Fruit fly (Drosophila melanogaster) whole organism, embryonic: ENCODE measurements around the gene Dic1.

ENCODE experiments used
- ATbp ChIP-seq: fragments of 200-800 bp; sonication (Bioruptor generic); optimal IDR thresholded peaks from 2 replicates; lab custom pipeline; 2017; ENCODE audit warnings: missing biosample characterization, mild to moderate bottlenecking, missing genetic modification characterization, missing genetic modification reagents
- Bteb2 ChIP-seq: fragments of 200-800 bp; sonication (Bioruptor generic); optimal IDR thresholded peaks from 2 replicates; lab custom pipeline; 2016; ENCODE audit warnings: missing biosample characterization, missing genetic modification characterization
- CG10366 ChIP-seq: fragments of 200-800 bp; sonication (Bioruptor generic); IDR thresholded peaks from 2 replicates; pipeline ENCODE4 v1.3.6; 2022; ENCODE audit warnings: missing biosample characterization, missing genetic modification characterization
- CG10431 ChIP-seq: fragments of 200-800 bp; sonication (Bioruptor generic); optimal IDR thresholded peaks from 3 replicates; lab custom pipeline; 2018; ENCODE audit warnings: missing biosample characterization, mild to moderate bottlenecking, missing genetic modification characterization
- CG11247 ChIP-seq: fragments of 200-800 bp; sonication (Bioruptor generic); IDR thresholded peaks from 2 replicates; pipeline ENCODE4 v1.3.6; 2022; ENCODE audit warnings: missing biosample characterization, missing genetic modification characterization
- CG11560 ChIP-seq: fragments of 200-800 bp; sonication (Bioruptor generic); IDR thresholded peaks from 3 replicates; pipeline ENCODE4 v1.3.6; 2022; ENCODE audit warnings: missing biosample characterization, missing genetic modification characterization
- CG14050 ChIP-seq: fragments of 200-800 bp; sonication (Bioruptor generic); IDR thresholded peaks from 3 replicates; pipeline ENCODE4 v1.3.6; 2022; ENCODE audit warnings: missing biosample characterization, missing genetic modification characterization
- CG15601 ChIP-seq: fragments of 200-800 bp; sonication (Bioruptor generic); optimal IDR thresholded peaks from 3 replicates; lab custom pipeline; 2019; ENCODE audit warnings: missing biosample characterization, mild to moderate bottlenecking, missing genetic modification characterization, moderate library complexity
- CG18476 ChIP-seq: fragments of 200-800 bp; sonication (Bioruptor generic); optimal IDR thresholded peaks from 2 replicates; lab custom pipeline; 2016; ENCODE audit warnings: missing biosample characterization, mild to moderate bottlenecking, missing genetic modification characterization
- CG30403 ChIP-seq: fragments of 200-800 bp; sonication (Bioruptor generic); optimal IDR thresholded peaks from 3 replicates; lab custom pipeline; 2016; ENCODE audit warnings: missing biosample characterization, missing genetic modification characterization
- CG30431 ChIP-seq: fragments of 200-800 bp; sonication (Bioruptor generic); optimal IDR thresholded peaks from 2 replicates; lab custom pipeline; 2017; ENCODE audit warnings: missing biosample characterization, missing genetic modification characterization
- CG3995 ChIP-seq: fragments of 200-800 bp; sonication (Bioruptor generic); optimal IDR thresholded peaks from 3 replicates; lab custom pipeline; 2016; ENCODE audit warnings: missing biosample characterization, missing genetic modification characterization
- CG4360 ChIP-seq: fragments of 200-800 bp; sonication (Bioruptor generic); IDR thresholded peaks from 2 replicates; pipeline ENCODE4 v1.3.6; 2022; ENCODE audit warnings: missing biosample characterization, missing genetic modification characterization
- CG43689 ChIP-seq: fragments of 200-800 bp; sonication (Bioruptor generic); IDR thresholded peaks from 2 replicates; pipeline ENCODE4 v1.3.6; 2022; ENCODE audit warnings: missing biosample characterization, missing genetic modification characterization
- CG6765 ChIP-seq: fragments of 200-800 bp; sonication (Bioruptor generic); optimal IDR thresholded peaks from 3 replicates; lab custom pipeline; 2017; ENCODE audit warnings: missing biosample characterization, mild to moderate bottlenecking, missing genetic modification characterization
- CG6791 ChIP-seq: fragments of 200-800 bp; sonication (Bioruptor generic); IDR thresholded peaks from 3 replicates; pipeline ENCODE4 v1.3.6; 2022; ENCODE audit warnings: missing biosample characterization, missing genetic modification characterization; ENCODE audit not compliant: partially characterized antibody
- CG8388 ChIP-seq: fragments of 200-800 bp; sonication (Bioruptor generic); optimal IDR thresholded peaks from 2 replicates; lab custom pipeline; 2019; ENCODE audit warnings: missing biosample characterization, mild to moderate bottlenecking, missing genetic modification characterization, moderate library complexity
- CG8478 ChIP-seq: fragments of >200 bp; optimal IDR thresholded peaks from 2 replicates; lab custom pipeline; 2018
- CoRest ChIP-seq: fragments of 200-800 bp; sonication (Bioruptor generic); optimal IDR thresholded peaks from 3 replicates; lab custom pipeline; 2018; ENCODE audit warnings: missing biosample characterization, mild to moderate bottlenecking, missing genetic modification characterization, moderate library complexity
- D19B ChIP-seq: fragments of 200-800 bp; sonication (Bioruptor generic); optimal IDR thresholded peaks from 2 replicates; lab custom pipeline; 2017; ENCODE audit warnings: missing biosample characterization, mild to moderate bottlenecking, missing genetic modification characterization
- Dek ChIP-seq: fragments of 200-800 bp; sonication (Bioruptor generic); optimal IDR thresholded peaks from 3 replicates; lab custom pipeline; 2019; ENCODE audit warnings: missing biosample characterization, mild to moderate bottlenecking, missing genetic modification characterization, moderate library complexity
- Dfd ChIP-seq, 2 experiments: fragments of >200 bp; optimal IDR thresholded peaks; 2 replicates each; lab custom pipeline; 2017; ENCODE audit warnings: missing biosample characterization in 2 of 2, missing genetic modification characterization in 2 of 2
- Dll ChIP-seq: fragments of 200-800 bp; sonication (Bioruptor generic); IDR thresholded peaks from 4 replicates; pipeline ENCODE4 v1.3.6; 2022; ENCODE audit warnings: missing biosample characterization, missing genetic modification characterization; ENCODE audit not compliant: partially characterized antibody
- HmgZ ChIP-seq: fragments of 200-800 bp; sonication (Bioruptor generic); optimal IDR thresholded peaks from 2 replicates; lab custom pipeline; 2018; ENCODE audit warnings: missing biosample characterization, mild to moderate bottlenecking, missing genetic modification characterization
- Hr39 ChIP-seq: fragments of >200 bp; optimal IDR thresholded peaks from 2 replicates; lab custom pipeline; 2017
- Meics ChIP-seq: fragments of 200-800 bp; sonication (Bioruptor generic); optimal IDR thresholded peaks from 2 replicates; lab custom pipeline; 2017; ENCODE audit warnings: missing biosample characterization, mild to moderate bottlenecking, missing genetic modification characterization
- Mes4 ChIP-seq: fragments of 200-800 bp; sonication (Bioruptor generic); optimal IDR thresholded peaks from 2 replicates; lab custom pipeline; 2016; ENCODE audit warnings: missing biosample characterization, missing genetic modification characterization
- Side ChIP-seq: fragments of 200-800 bp; sonication (Bioruptor generic); optimal IDR thresholded peaks from 2 replicates; lab custom pipeline; 2016; ENCODE audit warnings: missing biosample characterization, missing genetic modification characterization
- Sry-β ChIP-seq: fragments of 200-800 bp; sonication (Bioruptor generic); optimal IDR thresholded peaks from 2 replicates; lab custom pipeline; 2018; ENCODE audit warnings: missing biosample characterization, mild to moderate bottlenecking, missing genetic modification characterization, moderate library complexity
- Usf ChIP-seq: fragments of 200-800 bp; sonication (Bioruptor generic); optimal IDR thresholded peaks from 2 replicates; lab custom pipeline; 2017; ENCODE audit warnings: missing genotype, missing biosample characterization, missing genetic modification characterization
- abd-A ChIP-seq: fragments of 200-800 bp; sonication (Bioruptor generic); optimal IDR thresholded peaks from 3 replicates; lab custom pipeline; 2019; ENCODE audit warnings: missing biosample characterization, mild to moderate bottlenecking, missing genetic modification characterization, moderate library complexity
- ac ChIP-seq: fragments of 200-800 bp; sonication (Bioruptor generic); optimal IDR thresholded peaks from 3 replicates; lab custom pipeline; 2017; ENCODE audit warnings: missing biosample characterization, mild to moderate bottlenecking, missing genetic modification characterization
- ash1 ChIP-seq: fragments of 200-800 bp; sonication (Bioruptor generic); optimal IDR thresholded peaks from 2 replicates; lab custom pipeline; 2018; ENCODE audit warnings: missing biosample characterization, mild to moderate bottlenecking, missing genetic modification characterization
- cg ChIP-seq: fragments of 200-800 bp; sonication (Bioruptor generic); optimal IDR thresholded peaks from 3 replicates; lab custom pipeline; 2019; ENCODE audit warnings: missing biosample characterization, mild to moderate bottlenecking, missing genetic modification characterization, moderate library complexity
- chn ChIP-seq: fragments of 200-800 bp; sonication (Bioruptor generic); optimal IDR thresholded peaks from 2 replicates; lab custom pipeline; 2016; ENCODE audit warnings: missing biosample characterization, missing genetic modification characterization
- eyg ChIP-seq: fragments of 200-800 bp; sonication (Bioruptor generic); optimal IDR thresholded peaks from 3 replicates; lab custom pipeline; 2016; ENCODE audit warnings: missing biosample characterization, missing genetic modification characterization
- fd64A ChIP-seq: fragments of 200-800 bp; sonication (Bioruptor generic); optimal IDR thresholded peaks from 3 replicates; lab custom pipeline; 2018; ENCODE audit warnings: missing biosample characterization, mild to moderate bottlenecking, missing genetic modification characterization
- h ChIP-seq: fragments of >200 bp; optimal IDR thresholded peaks from 2 replicates; lab custom pipeline; 2017
- her ChIP-seq: fragments of 200-800 bp; sonication (Bioruptor generic); optimal IDR thresholded peaks from 2 replicates; lab custom pipeline; 2016; ENCODE audit warnings: missing biosample characterization, missing genetic modification characterization
- ken ChIP-seq: fragments of 200-800 bp; sonication (Bioruptor generic); IDR thresholded peaks from 3 replicates; pipeline ENCODE4 v1.3.6; 2022; ENCODE audit warnings: missing biosample characterization, missing genetic modification characterization
- maf-S ChIP-seq: fragments of 200-800 bp; sonication (Bioruptor generic); optimal IDR thresholded peaks from 2 replicates; lab custom pipeline; 2016; ENCODE audit warnings: missing biosample characterization, missing genetic modification characterization
- pho ChIP-seq: fragments of 200-800 bp; sonication (Bioruptor generic); optimal IDR thresholded peaks from 2 replicates; lab custom pipeline; 2016; ENCODE audit warnings: missing biosample characterization, missing genetic modification characterization
- phol ChIP-seq: fragments of 200-800 bp; sonication (Bioruptor generic); optimal IDR thresholded peaks from 3 replicates; lab custom pipeline; 2018; ENCODE audit warnings: missing biosample characterization, mild to moderate bottlenecking, missing genetic modification characterization, moderate library complexity
- pita ChIP-seq: fragments of 200-800 bp; sonication (Bioruptor generic); optimal IDR thresholded peaks from 2 replicates; lab custom pipeline; 2017; ENCODE audit warnings: missing biosample characterization, mild to moderate bottlenecking, missing genetic modification characterization
- pnt ChIP-seq: fragments of 200-800 bp; sonication (Bioruptor generic); optimal IDR thresholded peaks from 3 replicates; lab custom pipeline; 2016; ENCODE audit warnings: missing biosample characterization, missing genetic modification characterization
- sna ChIP-seq: fragments of 200-800 bp; sonication (Bioruptor generic); IDR thresholded peaks from 2 replicates; pipeline ENCODE4 v1.3.6; 2022; ENCODE audit warnings: missing biosample characterization, missing genetic modification characterization; ENCODE audit not compliant: partially characterized antibody
- tup ChIP-seq: fragments of 200-800 bp; sonication (Bioruptor generic); optimal IDR thresholded peaks from 2 replicates; lab custom pipeline; 2016; ENCODE audit warnings: missing biosample characterization, mild to moderate bottlenecking, missing genetic modification characterization, moderate library complexity
- vvl ChIP-seq: fragments of 200-800 bp; sonication (Bioruptor generic); IDR thresholded peaks from 2 replicates; pipeline ENCODE4 v1.3.6; 2022; ENCODE audit warnings: missing biosample characterization, missing genetic modification characterization
- yki ChIP-seq: fragments of >200 bp; optimal IDR thresholded peaks from 3 replicates; lab custom pipeline; 2018

Dic1 gene

DNA sequence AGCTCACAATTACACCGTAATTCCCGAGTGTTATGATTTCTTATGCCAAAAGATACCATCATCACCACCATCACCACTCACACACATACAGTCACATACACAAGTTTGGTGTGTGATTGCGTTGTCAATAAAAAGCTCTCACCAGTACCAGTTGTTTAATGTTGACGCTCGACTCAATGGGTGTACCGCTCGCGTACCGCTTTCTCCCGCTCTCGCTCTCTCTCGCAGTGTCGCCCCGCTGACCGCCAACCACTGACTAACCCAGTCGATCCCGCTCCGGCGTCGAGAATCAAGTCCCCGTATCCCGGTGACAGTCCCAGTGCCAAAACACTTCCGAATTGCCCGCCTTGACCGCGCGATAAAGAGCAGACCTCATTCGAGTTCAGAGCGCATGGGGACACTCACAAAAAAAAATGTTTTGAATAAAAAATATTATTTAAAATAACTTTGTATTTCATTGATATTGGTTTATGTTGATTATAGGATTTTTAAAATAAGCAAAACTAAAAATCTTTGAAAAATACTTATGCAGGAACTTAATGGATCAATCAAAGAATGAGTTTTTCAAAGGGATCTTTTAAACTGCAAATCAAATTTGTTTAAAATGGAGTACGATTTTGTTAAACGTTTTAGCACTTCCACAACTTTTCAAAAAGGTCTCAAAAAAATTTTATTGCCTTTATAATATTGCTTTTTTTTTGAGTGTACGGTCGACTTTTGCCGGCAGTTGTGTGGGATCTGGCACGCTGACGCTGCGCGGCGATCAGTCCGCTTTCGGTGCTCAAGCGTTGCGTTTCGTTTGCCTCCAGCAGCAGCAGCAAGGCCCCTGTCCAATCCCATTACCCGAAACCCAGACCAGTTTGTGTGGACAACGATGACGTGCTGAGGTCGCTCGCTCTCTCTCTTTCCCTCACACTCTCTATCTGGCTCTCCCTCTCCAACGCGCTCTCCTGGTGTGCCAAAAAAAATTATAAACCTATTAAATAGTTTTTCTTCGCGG is at the start of gene Dic1 (continued):
- TF ChIP-seq her (GFP tag; lab: Kevin White, UChicago) = peak; percentile 78
- peak; percentile 98 for TF ChIP-seq phol (tag; lab: Kevin White, UChicago)
- TF ChIP-seq fd64A = peak; percentile 18
- TF ChIP-seq pita (GFP tag; lab: Kevin White, UChicago) = no peak
- no peak for TF ChIP-seq ash1
- peak; percentile 74 for TF ChIP-seq CG3995 (GFP tag; lab: Kevin White, UChicago)
- 0 out of 4 replicates have a peak, but pooled peaks have one; percentile 30 for TF ChIP-seq Dll (GFP tag; lab: Robert Waterston, UW)
- TF ChIP-seq Usf = peak; percentile 96
- TF ChIP-seq CG14050 (GFP tag; lab: Robert Waterston, UW) = peak; percentile 87
- TF ChIP-seq CG10366 (GFP tag; lab: Robert Waterston, UW) = peak; percentile 89
- peak; percentile 98 for TF ChIP-seq CG30403 (GFP tag; lab: Kevin White, UChicago)
- peak; percentile 99 for TF ChIP-seq CoRest
- TF ChIP-seq CG8478 = no peak
- peak; percentile 96 for TF ChIP-seq CG8388
- TF ChIP-seq CG11247 (GFP tag; lab: Robert Waterston, UW) = peak; percentile 85
- peak; percentile 93 for TF ChIP-seq Bteb2 (GFP tag; lab: Kevin White, UChicago)
- TF ChIP-seq sna = 0 out of 2 replicates have a peak, but pooled peaks have one; percentile 36
- peak; percentile 95 for TF ChIP-seq CG18476
- TF ChIP-seq CG43689 (GFP tag; lab: Robert Waterston, UW) = peak; percentile 70; the same call in 1 of the 2 replicates
- peak; percentile 45 for TF ChIP-seq yki (lab: Kevin White, UChicago)
- TF ChIP-seq CG10431 (GFP tag; lab: Kevin White, UChicago) = peak; percentile 89
- peak; percentile 95 for TF ChIP-seq pho (GFP tag; lab: Kevin White, UChicago)
- TF ChIP-seq CG4360 (GFP tag; lab: Robert Waterston, UW) = peak; percentile 50
- peak; percentile 94 for TF ChIP-seq CG15601 (tag; lab: Kevin White, UChicago)
- peak; percentile 94 for TF ChIP-seq CG6765 (GFP tag; lab: Kevin White, UChicago)
- peak; percentile 84; the same call in 2 of the 3 replicates for TF ChIP-seq ken (GFP tag; lab: Robert Waterston, UW)
- TF ChIP-seq Side (GFP tag; lab: Kevin White, UChicago) = peak; percentile 76
- TF ChIP-seq eyg (GFP tag; lab: Kevin White, UChicago) = peak; percentile 71
- TF ChIP-seq Hr39 = no peak
- TF ChIP-seq HmgZ (tag; lab: Kevin White, UChicago) = peak; percentile 88
- peak; percentile 74 for TF ChIP-seq ac (GFP tag; lab: Kevin White, UChicago)
- TF ChIP-seq pnt (GFP tag; lab: Kevin White, UChicago) = peak; percentile 88
- TF ChIP-seq Meics (GFP tag; lab: Kevin White, UChicago) = peak; percentile 98
- TF ChIP-seq maf-S (GFP tag; lab: Kevin White, UChicago) = peak; percentile 87
- TF ChIP-seq h (lab: Kevin White, UChicago) = no peak
- TF ChIP-seq CG6791 (GFP tag; lab: Robert Waterston, UW) = no peak
- TF ChIP-seq vvl (GFP tag; lab: Robert Waterston, UW) = peak; percentile 94
- TF ChIP-seq ATbp (GFP tag; lab: Kevin White, UChicago) = peak; percentile 96
- peak; percentile 93 for TF ChIP-seq CG30431
- TF ChIP-seq CG11560 (tag; lab: Robert Waterston, UW) = peak; percentile 85
- TF ChIP-seq Mes4 (GFP tag; lab: Kevin White, UChicago) = peak; percentile 85
- TF ChIP-seq Dek (tag; lab: Kevin White, UChicago) = peak; percentile 96
- TF ChIP-seq Sry-β (GFP tag; lab: Kevin White, UChicago) = peak; percentile 63
- TF ChIP-seq abd-A = peak; percentile 64
- peak in 1 of 2 experiments; percentile 35 for TF ChIP-seq Dfd (GFP tag; optimal IDR thresholded peaks at IDR 0.05; lab: Kevin White, UChicago)
- peak; percentile 75 for TF ChIP-seq tup (GFP tag; lab: Kevin White, UChicago)
- peak; percentile 74 for TF ChIP-seq cg (GFP tag; lab: Kevin White, UChicago)
- TF ChIP-seq chn (GFP tag; lab: Kevin White, UChicago) = peak; percentile 93
- TF ChIP-seq D19B (GFP tag; lab: Kevin White, UChicago) = peak; percentile 95
